Worm (Caenorhabditis elegans): ENCODE data around the gene Y9C9A.16.

Gene Y9C9A.16

DNA sequence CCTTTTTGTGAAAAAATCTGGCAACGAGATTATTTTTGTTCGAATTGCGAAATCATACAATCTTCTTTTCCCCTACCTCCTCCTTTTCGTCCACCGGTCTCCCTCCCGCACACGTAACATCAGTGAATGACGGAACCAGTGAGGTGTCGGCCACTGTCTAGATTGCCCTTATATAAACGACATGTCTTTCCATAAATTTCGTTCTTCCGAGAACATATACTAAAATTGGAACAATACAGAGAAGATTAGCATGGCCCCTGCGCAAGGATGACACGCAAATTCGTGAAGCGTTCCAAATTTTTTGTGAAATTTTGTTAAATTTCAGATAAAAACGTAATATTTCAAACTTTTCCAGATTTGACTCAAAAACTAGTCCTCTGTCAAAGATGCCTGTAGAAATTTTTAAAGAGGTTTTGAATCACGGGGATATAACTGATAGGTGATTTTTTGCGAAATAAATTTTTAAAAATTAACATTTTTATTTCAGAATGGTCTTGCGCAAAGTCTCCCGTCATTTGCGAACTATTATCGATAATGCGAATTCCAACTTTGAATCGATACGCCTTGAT is 45.1 kb downstream of the Y9C9A.16 start (continued):
- TF ChIP-seq snpc-1.1 (tag; optimal IDR thresholded peaks at IDR 0.05; ENCODE audit: insufficient read depth), result peak; percentile 92
- no peak for TF ChIP-seq T26A5.8 (tag; optimal IDR thresholded peaks at IDR 0.05)
- no peak for TF ChIP-seq xnd-1 (tag; optimal IDR thresholded peaks at IDR 0.05)
- TF ChIP-seq snpc-4 (GFP tag; optimal IDR thresholded peaks at IDR 0.05), result peak; percentile 91
- peak; percentile 95 to 99 (median 98) for TF ChIP-seq snpc-4 (tag; optimal IDR thresholded peaks at IDR 0.05)
- peak; percentile 37 for TF ChIP-seq him-1 (tag; optimal IDR thresholded peaks at IDR 0.05)
- TF ChIP-seq nhr-80 (tag; optimal IDR thresholded peaks at IDR 0.05), result no peak
- TF ChIP-seq let-607 (tag; optimal IDR thresholded peaks at IDR 0.05), result peak in 1 of 2 experiments; percentile 39
- no peak for TF ChIP-seq nhr-179 (tag; optimal IDR thresholded peaks at IDR 0.05)
- TF ChIP-seq B0019.2 (GFP tag; conservative IDR thresholded peaks at IDR 0.05), result no peak
- no peak for TF ChIP-seq bed-1 (GFP tag; IDR thresholded peaks at IDR 0.05)
- no peak for TF ChIP-seq lin-54 (GFP tag; optimal IDR thresholded peaks at IDR 0.05)
- TF ChIP-seq F33H1.4 (GFP tag; IDR thresholded peaks at IDR 0.05), result peak; percentile 46
- no peak for TF ChIP-seq F57A8.1 (GFP tag; optimal IDR thresholded peaks at IDR 0.05)
- TF ChIP-seq gei-17 (GFP tag; optimal IDR thresholded peaks at IDR 0.05), result no peak
- peak; percentile 93 for TF ChIP-seq Y56A3A.18 (GFP tag; IDR thresholded peaks at IDR 0.05)
- no peak for TF ChIP-seq ceh-27 (GFP tag; optimal IDR thresholded peaks at IDR 0.05)
- TF ChIP-seq akir-1 (GFP tag; optimal IDR thresholded peaks at IDR 0.05), result no peak
- no peak for TF ChIP-seq C06A6.2 (GFP tag; conservative IDR thresholded peaks at IDR 0.05)
- peak; percentile 69 for TF ChIP-seq ztf-18 (tag; optimal IDR thresholded peaks at IDR 0.05)
- TF ChIP-seq hsf-1 (GFP tag; IDR thresholded peaks at IDR 0.05), result no peak; the same call in 1 of the 2 replicates
- TF ChIP-seq dox-1 (GFP tag; IDR thresholded peaks at IDR 0.05), result no peak; the same call in 1 of the 2 replicates
- TF ChIP-seq pbrm-1 (GFP tag; IDR thresholded peaks at IDR 0.05), result no peak
- TF ChIP-seq efl-1 (GFP tag; optimal IDR thresholded peaks at IDR 0.05), result no peak
- no peak for TF ChIP-seq F23B12.7 (tag; optimal IDR thresholded peaks at IDR 0.05; ENCODE audit: insufficient read depth)
- no peak for TF ChIP-seq lag-1 (GFP tag; IDR thresholded peaks at IDR 0.05)
- no peak for TF ChIP-seq zfh-2 (GFP tag; conservative IDR thresholded peaks at IDR 0.05)
- no peak for TF ChIP-seq madf-8 (GFP tag; conservative IDR thresholded peaks at IDR 0.05)
- TF ChIP-seq fkh-3 (tag; optimal IDR thresholded peaks at IDR 0.05), result peak; percentile 45
- TF ChIP-seq sdz-38 (tag; optimal IDR thresholded peaks at IDR 0.05), result no peak
- no peak for TF ChIP-seq B0035.1 (tag; optimal IDR thresholded peaks at IDR 0.05)
- TF ChIP-seq F10E7.11 (tag; optimal IDR thresholded peaks at IDR 0.05), result no peak
- peak; percentile 59 for TF ChIP-seq snpc-1.3 (tag; optimal IDR thresholded peaks at IDR 0.05; ENCODE audit: insufficient read depth)
- no peak for TF ChIP-seq unc-130 (GFP tag; optimal IDR thresholded peaks at IDR 0.05)
- 0 out of 2 replicates have a peak, but pooled peaks have one; percentile 49 for TF ChIP-seq nhr-120 (GFP tag; IDR thresholded peaks at IDR 0.05)
- peak; percentile 47 for TF ChIP-seq mes-4 (tag; optimal IDR thresholded peaks at IDR 0.05)
- no peak for TF ChIP-seq dpff-1 (tag; optimal IDR thresholded peaks at IDR 0.05)
- TF ChIP-seq Y95B8A.8 (GFP tag; IDR thresholded peaks at IDR 0.05), result no peak
- TF ChIP-seq madf-3 (GFP tag; IDR thresholded peaks at IDR 0.05), result no peak
- TF ChIP-seq C17E4.6 (GFP tag; IDR thresholded peaks at IDR 0.05), result peak; percentile 48; the same call in 1 of the 2 replicates
- peak; percentile 73 for TF ChIP-seq die-1 (tag; optimal IDR thresholded peaks at IDR 0.05)
- peak; percentile 22 for TF ChIP-seq ztf-26 (tag; optimal IDR thresholded peaks at IDR 0.05)
- peak; percentile 18 for TF ChIP-seq madf-10 (tag; optimal IDR thresholded peaks at IDR 0.05)
- TF ChIP-seq nfya-1 (tag; optimal IDR thresholded peaks at IDR 0.05; ENCODE audit: borderline replicate concordance, insufficient read depth), result no peak
- no peak for TF ChIP-seq Y53G8AR.9 (GFP tag; conservative IDR thresholded peaks at IDR 0.05)
- TF ChIP-seq ama-1 (optimal IDR thresholded peaks at IDR 0.05), result no peak
- TF ChIP-seq ama-1 (GFP tag; optimal IDR thresholded peaks at IDR 0.05), result no peak
- no peak for TF ChIP-seq lir-1 (GFP tag; conservative IDR thresholded peaks at IDR 0.05)

Data from whole organism, young adult.